Worm (Caenorhabditis elegans): Measurements from ENCODE around the gene F14H3.5.

- TF ChIP-seq klf-2 (GFP tag; conservative IDR thresholded peaks at IDR 0.05) = no peak
- no peak for TF ChIP-seq ztf-23 (GFP tag; IDR thresholded peaks at IDR 0.05)
- no peak for TF ChIP-seq cog-1 (tag; optimal IDR thresholded peaks at IDR 0.05)
- TF ChIP-seq ref-1 (GFP tag; conservative IDR thresholded peaks at IDR 0.05) = no peak
- no peak for TF ChIP-seq ztf-29 (GFP tag; IDR thresholded peaks at IDR 0.05)
- no peak for TF ChIP-seq tab-1 (GFP tag; IDR thresholded peaks at IDR 0.05)
- TF ChIP-seq T22C8.4 (GFP tag; IDR thresholded peaks at IDR 0.05) = no peak
- no peak for TF ChIP-seq flt-1 (GFP tag; IDR thresholded peaks at IDR 0.05)
- no peak for TF ChIP-seq med-1 (GFP tag; optimal IDR thresholded peaks at IDR 0.05; ENCODE audit: insufficient read depth)
Observed at ce11 chrV:16071167-16071566, 14.3 kb upstream of the F14H3.5 start, which contains the start of gene nhr-176.
